Worm (Caenorhabditis elegans): Measurements from ENCODE around the gene T04A8.8.
A peak's percentile ranks its signal among the peaks of the same experiment; 100 is the strongest.

Gene T04A8.8

ce11 chrIII:4693695-4694094, at the start of gene T04A8.8:
Gene T04A8.8 (plus strand): TSS chrIII:4693995.
- TF ChIP-seq ceh-100 (GFP tag; IDR thresholded peaks at IDR 0.05) (no peak), rpc-1 (optimal IDR thresholded peaks at IDR 0.05) (no peak), rpc-1 (tag; optimal IDR thresholded peaks at IDR 0.05) (no peak), T07F8.4 (tag; optimal IDR thresholded peaks at IDR 0.05) (no peak), F10E7.11 (tag; optimal IDR thresholded peaks at IDR 0.05) (no peak), ztf-3 (GFP tag; optimal IDR thresholded peaks at IDR 0.05) (no peak), F52B5.7 (tag; optimal IDR thresholded peaks at IDR 0.05) (no peak), athp-1 (tag; optimal IDR thresholded peaks at IDR 0.05) (no peak), ceh-40 (GFP tag; IDR thresholded peaks at IDR 0.05) (no peak), bed-2 (GFP tag; IDR thresholded peaks at IDR 0.05) (no peak)

DNA sequence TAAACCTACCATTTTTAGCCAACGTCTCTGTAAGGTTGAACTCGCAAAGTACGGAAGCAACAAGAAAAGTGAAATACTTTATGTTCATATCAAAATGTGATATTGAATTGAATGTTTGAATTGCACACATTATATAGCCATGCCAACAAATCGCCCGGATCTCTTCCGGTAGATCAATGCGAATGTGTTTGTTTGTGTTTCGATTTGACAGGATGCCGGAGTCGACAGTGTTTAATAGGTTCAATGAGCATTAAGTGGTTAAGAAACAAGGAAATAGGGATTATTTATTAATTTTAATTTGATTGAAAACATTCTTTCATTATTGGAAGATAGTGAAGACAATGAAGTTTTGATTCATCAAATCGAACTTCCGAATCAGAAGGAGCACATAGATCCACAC, 47.5 kb upstream of the T04A8.8 start, which contains the start of gene pqn-29:
Gene pqn-29, minus strand, starts transcription at position 101 of the 400 bp plus-strand sequence.
- TF ChIP-seq bed-1 (GFP tag; IDR thresholded peaks at IDR 0.05) (no peak), tbx-9 (tag; optimal IDR thresholded peaks at IDR 0.05; ENCODE audit: borderline replicate concordance) (no peak), pha-4 (tag; optimal IDR thresholded peaks at IDR 0.05) (no peak), C06A6.2 (GFP tag; conservative IDR thresholded peaks at IDR 0.05) (no peak), xnd-1 (tag; optimal IDR thresholded peaks at IDR 0.05) (no peak)

DNA sequence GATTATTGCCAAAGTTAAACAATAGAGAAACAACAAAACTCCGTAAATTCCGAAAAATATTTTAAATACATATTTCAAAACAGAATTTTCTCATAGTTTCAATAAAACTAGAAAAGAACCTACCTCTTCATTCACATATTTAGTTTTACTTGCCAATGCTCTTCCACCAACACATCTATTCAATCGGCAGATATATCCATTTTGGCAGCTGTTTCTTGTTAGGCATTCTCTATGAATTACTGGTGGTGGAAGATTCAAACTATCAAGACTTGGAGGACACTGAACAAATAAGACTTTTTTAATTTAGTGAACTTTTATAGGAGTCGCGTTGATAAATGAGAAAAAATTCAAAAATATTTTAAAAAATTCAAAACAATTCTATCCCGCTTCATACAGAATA, 46.5 kb upstream of the T04A8.8 start:
- TF ChIP-seq unc-130 (GFP tag; optimal IDR thresholded peaks at IDR 0.05): no peak
- TF ChIP-seq mcd-1 (GFP tag; IDR thresholded peaks at IDR 0.05): no peak
- TF ChIP-seq ztf-26 (tag; optimal IDR thresholded peaks at IDR 0.05): no peak
- TF ChIP-seq F33H1.4 (GFP tag; IDR thresholded peaks at IDR 0.05): no peak
- TF ChIP-seq zfh-2 (GFP tag; conservative IDR thresholded peaks at IDR 0.05): no peak
- no peak for TF ChIP-seq ztf-6 (GFP tag; IDR thresholded peaks at IDR 0.05)
- no peak for TF ChIP-seq snpc-1.3 (tag; optimal IDR thresholded peaks at IDR 0.05; ENCODE audit: insufficient read depth)
- no peak for TF ChIP-seq Y67H2A.10 (GFP tag; conservative IDR thresholded peaks at IDR 0.05)
- TF ChIP-seq rpc-1 (optimal IDR thresholded peaks at IDR 0.05): no peak
- TF ChIP-seq rpc-1 (tag; optimal IDR thresholded peaks at IDR 0.05): no peak
- no peak for TF ChIP-seq ceh-40 (GFP tag; IDR thresholded peaks at IDR 0.05)
- no peak for TF ChIP-seq F39B2.1 (GFP tag; IDR thresholded peaks at IDR 0.05)
- TF ChIP-seq madf-6 (GFP tag; IDR thresholded peaks at IDR 0.05): no peak
- TF ChIP-seq xnd-1 (tag; optimal IDR thresholded peaks at IDR 0.05): no peak
- no peak for TF ChIP-seq athp-1 (tag; optimal IDR thresholded peaks at IDR 0.05)
- TF ChIP-seq ceh-79 (tag; optimal IDR thresholded peaks at IDR 0.05): no peak

DNA sequence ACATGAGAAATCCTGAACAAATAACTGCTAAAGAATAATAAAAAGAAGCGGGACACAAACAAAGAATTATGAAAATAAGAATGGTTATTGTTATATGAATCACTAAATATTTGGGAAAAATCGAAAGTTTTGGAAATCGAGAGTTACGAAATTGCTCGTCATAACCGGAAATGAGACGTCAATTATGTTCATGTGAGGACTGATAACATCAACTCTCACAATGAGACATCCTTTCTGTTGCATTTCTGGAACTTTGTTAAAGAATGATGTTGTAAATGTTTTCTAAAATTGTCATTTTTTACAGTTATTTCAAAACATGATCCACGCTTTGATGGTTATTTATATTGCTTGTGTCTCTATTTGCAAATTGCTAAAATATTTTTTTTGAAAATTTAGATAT, 45.9 kb upstream of the T04A8.8 start, which contains the start of gene T23F11.6:
Gene T23F11.6, minus strand, starts transcription at position 45 of the 400 bp plus-strand sequence.
- no peak for TF ChIP-seq F39B2.1 (GFP tag; IDR thresholded peaks at IDR 0.05)
- no peak for TF ChIP-seq egl-18 (GFP tag; IDR thresholded peaks at IDR 0.05)
- TF ChIP-seq cebp-1 (GFP tag; IDR thresholded peaks at IDR 0.05): peak; percentile 46; the same call in 1 of the 2 replicates
- TF ChIP-seq cebp-1 (tag; optimal IDR thresholded peaks at IDR 0.05): no peak
- no peak for TF ChIP-seq rec-8 (tag; optimal IDR thresholded peaks at IDR 0.05)
- no peak for TF ChIP-seq athp-1 (tag; optimal IDR thresholded peaks at IDR 0.05)
- TF ChIP-seq lsl-1 (GFP tag; optimal IDR thresholded peaks at IDR 0.05): no peak
- no peak for TF ChIP-seq bed-2 (GFP tag; IDR thresholded peaks at IDR 0.05)
- peak; percentile 44 for TF ChIP-seq nhr-80 (tag; optimal IDR thresholded peaks at IDR 0.05)
- TF ChIP-seq unc-62 (GFP tag; optimal IDR thresholded peaks at IDR 0.05): peak; percentile 73
- TF ChIP-seq die-1 (tag; optimal IDR thresholded peaks at IDR 0.05): no peak
- TF ChIP-seq F55B11.4 (tag; optimal IDR thresholded peaks at IDR 0.05; ENCODE audit: borderline replicate concordance, insufficient read depth): no peak

All from whole organism, young adult.